7 worm cellular contexts compared by ENCODE assay signal in genomic region chrIII:13635730-13636360, ce11.
TF ChIP-seq lines count a peak whose summit lies in the region.

No protein-coding gene starts in this region.

TF ChIP-seq in whole organism, L1 larva, 84 proteins besides CTCF, POLR2A, EP300 and RAD21 (continues in another document):
- TF ChIP-seq lsy-2 (tag; optimal IDR thresholded peaks at IDR 0.05; lab: Kevin White, UChicago) (peak in 1 of 2 experiments; percentile 20), snpc-4 (tag; optimal IDR thresholded peaks at IDR 0.05; lab: Kevin White, UChicago) (peak; percentile 72), zag-1 (tag; optimal IDR thresholded peaks at IDR 0.05; lab: Kevin White, UChicago) (no peak), ceh-82 (tag; optimal IDR thresholded peaks at IDR 0.05; lab: Kevin White, UChicago) (peak in 2 of 3 experiments; percentile 27 to 54), swsn-7 (tag; optimal IDR thresholded peaks at IDR 0.05; lab: Kevin White, UChicago) (peak; percentile 13), rnt-1 (tag; optimal IDR thresholded peaks at IDR 0.05; lab: Kevin White, UChicago) (peak; percentile 23), aly-2 (tag; optimal IDR thresholded peaks at IDR 0.05; lab: Kevin White, UChicago) (no peak), nhr-71 (tag; optimal IDR thresholded peaks at IDR 0.05; lab: Kevin White, UChicago) (peak; percentile 12), tbx-2 (tag; optimal IDR thresholded peaks at IDR 0.05; lab: Kevin White, UChicago) (peak; percentile 12), grh-1 (GFP tag; IDR thresholded peaks at IDR 0.05; lab: Robert Waterston, UW) (no peak), efl-1 (optimal IDR thresholded peaks at IDR 0.05; lab: Kevin White, UChicago) (peak in 1 of 2 experiments; percentile 4), efl-1 (GFP tag; optimal IDR thresholded peaks at IDR 0.05 in 1 of 2; lab: Kevin White, UChicago) (peak in 1 of 2 experiments; percentile 71), unc-86 (tag; optimal IDR thresholded peaks at IDR 0.05; lab: Kevin White, UChicago) (no peak)

TF ChIP-seq in whole organism, L2 larva, 48 proteins besides CTCF, POLR2A, EP300 and RAD21:
- TF ChIP-seq snpc-4 (tag; optimal IDR thresholded peaks at IDR 0.05; lab: Kevin White, UChicago) (peak; percentile 59), nhr-10 (tag; optimal IDR thresholded peaks at IDR 0.05; lab: Kevin White, UChicago) (no peak), lsy-2 (tag; optimal IDR thresholded peaks at IDR 0.05; lab: Kevin White, UChicago) (peak in 1 of 2 experiments; percentile 30), C34F6.9 (tag; optimal IDR thresholded peaks at IDR 0.05; lab: Kevin White, UChicago) (peak; percentile 48), sma-9 (GFP tag; optimal IDR thresholded peaks at IDR 0.05; lab: Kevin White, UChicago) (peak; percentile 4), sma-9 (tag; optimal IDR thresholded peaks at IDR 0.05; lab: Kevin White, UChicago) (no peak), gmeb-1 (tag; optimal IDR thresholded peaks at IDR 0.05; lab: Kevin White, UChicago) (no peak), F13H6.1 (tag; optimal IDR thresholded peaks at IDR 0.05; lab: Kevin White, UChicago) (peak; percentile 6), ztf-11 (tag; optimal IDR thresholded peaks at IDR 0.05; lab: Kevin White, UChicago) (no peak), nhr-11 (tag; optimal IDR thresholded peaks at IDR 0.05; lab: Kevin White, UChicago) (no peak), zag-1 (tag; optimal IDR thresholded peaks at IDR 0.05; lab: Kevin White, UChicago) (peak; percentile 19), nhr-129 (tag; optimal IDR thresholded peaks at IDR 0.05; lab: Kevin White, UChicago) (peak; percentile 10)

TF ChIP-seq in whole organism, L3 larva, 47 proteins besides CTCF, POLR2A, EP300 and RAD21 (continues in another document):
- TF ChIP-seq aly-2 (tag; optimal IDR thresholded peaks at IDR 0.05; lab: Kevin White, UChicago) (no peak), ceh-28 (tag; optimal IDR thresholded peaks at IDR 0.05; lab: Kevin White, UChicago) (no peak), sea-2 (GFP tag; optimal IDR thresholded peaks at IDR 0.05; lab: Kevin White, UChicago) (no peak), ceh-82 (tag; optimal IDR thresholded peaks at IDR 0.05; lab: Kevin White, UChicago) (no peak), nfya-1 (tag; optimal IDR thresholded peaks at IDR 0.05; lab: Kevin White, UChicago; ENCODE audit: insufficient read depth) (peak; percentile 32), nhr-28 (tag; optimal IDR thresholded peaks at IDR 0.05; lab: Kevin White, UChicago) (no peak), nhr-43 (tag; optimal IDR thresholded peaks at IDR 0.05; lab: Kevin White, UChicago; ENCODE audit: poor library complexity, severe bottlenecking) (no peak), nhr-23 (tag; optimal IDR thresholded peaks at IDR 0.05; lab: Kevin White, UChicago) (no peak), lin-15B (tag; optimal IDR thresholded peaks at IDR 0.05; lab: Kevin White, UChicago) (no peak), fkh-10 (GFP tag; optimal IDR thresholded peaks at IDR 0.05; lab: Kevin White, UChicago) (peak; percentile 61), lin-39 (tag; optimal IDR thresholded peaks at IDR 0.05; lab: Kevin White, UChicago) (peak; percentile 7), mdl-1 (tag; optimal IDR thresholded peaks at IDR 0.05; lab: Kevin White, UChicago) (no peak), elt-1 (tag; optimal IDR thresholded peaks at IDR 0.05; lab: Kevin White, UChicago) (no peak), unc-62 (GFP tag; optimal IDR thresholded peaks at IDR 0.05; lab: Kevin White, UChicago) (peak; percentile 31)

TF ChIP-seq in whole organism, L4 larva, 104 proteins besides CTCF, POLR2A, EP300 and RAD21 (continues in another document):
- TF ChIP-seq ctbp-1 (GFP tag; IDR thresholded peaks at IDR 0.05; lab: Robert Waterston, UW) (0 out of 2 replicates have a peak, but pooled peaks have one; percentile 22), lin-29 (GFP tag; IDR thresholded peaks at IDR 0.05; lab: Robert Waterston, UW) (no peak), snpc-4 (tag; optimal IDR thresholded peaks at IDR 0.05; lab: Kevin White, UChicago) (no peak), R02D3.7 (tag; optimal IDR thresholded peaks at IDR 0.05; lab: Kevin White, UChicago) (no peak), ZK546.5 (tag; optimal IDR thresholded peaks at IDR 0.05; lab: Kevin White, UChicago) (no peak), ceh-20 (GFP tag; IDR thresholded peaks at IDR 0.05; lab: Robert Waterston, UW) (0 out of 2 replicates have a peak, but pooled peaks have one; percentile 13), snpc-1.2 (GFP tag; IDR thresholded peaks at IDR 0.05; lab: Robert Waterston, UW) (no peak), pqm-1 (tag; optimal IDR thresholded peaks at IDR 0.05; lab: Kevin White, UChicago) (no peak), set-16 (GFP tag; IDR thresholded peaks at IDR 0.05; lab: Robert Waterston, UW) (0 out of 2 replicates have a peak, but pooled peaks have one; percentile 8), ceh-62 (tag; optimal IDR thresholded peaks at IDR 0.05; lab: Kevin White, UChicago) (no peak), dmd-6 (GFP tag; IDR thresholded peaks at IDR 0.05; lab: Robert Waterston, UW) (0 out of 2 replicates have a peak, but pooled peaks have one; percentile 5), nhr-28 (tag; optimal IDR thresholded peaks at IDR 0.05; lab: Kevin White, UChicago) (no peak), zip-11 (GFP tag; IDR thresholded peaks at IDR 0.05; lab: Robert Waterston, UW) (no peak), Y5F2A.4 (GFP tag; optimal IDR thresholded peaks at IDR 0.05; lab: Kevin White, UChicago) (no peak)

TF ChIP-seq in whole organism, late embryonic, 69 proteins besides CTCF, POLR2A, EP300 and RAD21 (continues in another document):
- peak; percentile 94 for TF ChIP-seq unc-55 (GFP tag; optimal IDR thresholded peaks at IDR 0.05; lab: Kevin White, UChicago)
- no peak for TF ChIP-seq tbx-7 (tag; optimal IDR thresholded peaks at IDR 0.05; lab: Kevin White, UChicago)
- TF ChIP-seq ceh-48 (tag; optimal IDR thresholded peaks at IDR 0.05; lab: Kevin White, UChicago): no peak
- no peak for TF ChIP-seq ama-1 (optimal IDR thresholded peaks at IDR 0.05; lab: Kevin White, UChicago)
- TF ChIP-seq ceh-18 (tag; optimal IDR thresholded peaks at IDR 0.05; lab: Kevin White, UChicago): peak; percentile 35
- TF ChIP-seq T23F11.4 (GFP tag; optimal IDR thresholded peaks at IDR 0.05; lab: Kevin White, UChicago): no peak
- no peak for TF ChIP-seq pax-1 (tag; optimal IDR thresholded peaks at IDR 0.05; lab: Kevin White, UChicago)
- no peak for TF ChIP-seq gmeb-2 (tag; optimal IDR thresholded peaks at IDR 0.05; lab: Kevin White, UChicago)
- TF ChIP-seq mec-3 (tag; optimal IDR thresholded peaks at IDR 0.05; lab: Kevin White, UChicago; ENCODE audit: borderline replicate concordance): no peak
- peak; percentile 42 for TF ChIP-seq rnt-1 (tag; optimal IDR thresholded peaks at IDR 0.05; lab: Kevin White, UChicago)
- TF ChIP-seq ceh-6 (GFP tag; optimal IDR thresholded peaks at IDR 0.05; lab: Kevin White, UChicago): no peak
- TF ChIP-seq ref-2 (tag; optimal IDR thresholded peaks at IDR 0.05; lab: Kevin White, UChicago): no peak
- TF ChIP-seq pat-9 (tag; optimal IDR thresholded peaks at IDR 0.05; lab: Kevin White, UChicago): no peak
- TF ChIP-seq C08G9.2 (tag; optimal IDR thresholded peaks at IDR 0.05; lab: Kevin White, UChicago): no peak
- TF ChIP-seq ets-4 (tag; optimal IDR thresholded peaks at IDR 0.05; lab: Kevin White, UChicago): no peak

TF ChIP-seq in whole organism, mixed stage, embryonic, 35 proteins besides CTCF, POLR2A, EP300 and RAD21:
- TF ChIP-seq unc-120 (tag; optimal IDR thresholded peaks at IDR 0.05; lab: Kevin White, UChicago; ENCODE audit: poor library complexity, severe bottlenecking) (peak; percentile 53), hlh-1 (tag; optimal IDR thresholded peaks at IDR 0.05; lab: Kevin White, UChicago) (peak; percentile 34), ham-2 (GFP tag; optimal IDR thresholded peaks at IDR 0.05; lab: Kevin White, UChicago) (no peak), sptf-1 (tag; optimal IDR thresholded peaks at IDR 0.05; lab: Kevin White, UChicago) (no peak), ces-1 (GFP tag; optimal IDR thresholded peaks at IDR 0.05; lab: Kevin White, UChicago) (peak; percentile 74), drap-1 (GFP tag; optimal IDR thresholded peaks at IDR 0.05; lab: Kevin White, UChicago) (no peak), lin-32 (GFP tag; optimal IDR thresholded peaks at IDR 0.05; lab: Kevin White, UChicago) (no peak), unc-62 (GFP tag; optimal IDR thresholded peaks at IDR 0.05; lab: Kevin White, UChicago) (peak; percentile 85), nhr-2 (tag; optimal IDR thresholded peaks at IDR 0.05; lab: Kevin White, UChicago) (no peak), blmp-1 (tag; optimal IDR thresholded peaks at IDR 0.05; lab: Kevin White, UChicago) (no peak), sem-2 (GFP tag; optimal IDR thresholded peaks at IDR 0.05; lab: Kevin White, UChicago) (no peak)

TF ChIP-seq in whole organism, young adult, 124 proteins besides CTCF, POLR2A, EP300 and RAD21:
- TF ChIP-seq lin-35 (GFP tag; optimal IDR thresholded peaks at IDR 0.05; lab: Kevin White, UChicago) (peak in 1 of 3 experiments; percentile 21), zfh-2 (GFP tag; conservative IDR thresholded peaks at IDR 0.05; lab: Robert Waterston, UW) (peak; percentile 70), snpc-4 (GFP tag; optimal IDR thresholded peaks at IDR 0.05; lab: Kevin White, UChicago) (no peak), snpc-4 (tag; optimal IDR thresholded peaks at IDR 0.05; lab: Kevin White, UChicago) (peak in 2 of 4 experiments; percentile 17 to 51), F10E7.11 (tag; optimal IDR thresholded peaks at IDR 0.05; lab: Kevin White, UChicago) (no peak), cebp-2 (GFP tag; IDR thresholded peaks at IDR 0.05; lab: Robert Waterston, UW) (0 out of 2 replicates have a peak, but pooled peaks have one; percentile 37), sdz-38 (tag; optimal IDR thresholded peaks at IDR 0.05; lab: Kevin White, UChicago) (no peak)
